Fruit fly (Drosophila melanogaster) whole organism, embryonic: Measurements from ENCODE around the gene jet.

ENCODE experiments used
- Awh ChIP-seq: fragments of 200-800 bp; sonication (Bioruptor generic); IDR thresholded peaks from 2 replicates; pipeline ENCODE4, ENCODE4 v1.3.6; 2022; ENCODE audit warnings: missing biosample characterization, missing genetic modification characterization
- Bgb ChIP-seq: fragments of 200-800 bp; sonication (Bioruptor generic); IDR thresholded peaks from 2 replicates; pipeline ENCODE4 v1.3.6; 2022; ENCODE audit warnings: missing biosample characterization, missing genetic modification characterization; ENCODE audit not compliant: partially characterized antibody
- Blimp-1 ChIP-seq: fragments of 200-800 bp; sonication (Bioruptor generic); optimal IDR thresholded peaks from 3 replicates; lab custom pipeline; 2018; ENCODE audit warnings: missing biosample characterization, missing genetic modification characterization, mild to moderate bottlenecking, moderate library complexity, missing genetic modification reagents
- CG11560 ChIP-seq: fragments of 200-800 bp; sonication (Bioruptor generic); IDR thresholded peaks from 3 replicates; pipeline ENCODE4 v1.3.6; 2022; ENCODE audit warnings: missing biosample characterization, missing genetic modification characterization
- CG12942 ChIP-seq: fragments of 200-800 bp; sonication (Bioruptor generic); optimal IDR thresholded peaks from 3 replicates; lab custom pipeline; 2016; ENCODE audit warnings: missing biosample characterization, missing genetic modification characterization
- CG13123 ChIP-seq: fragments of 200-800 bp; sonication (Bioruptor generic); optimal IDR thresholded peaks from 2 replicates; lab custom pipeline; 2016; ENCODE audit warnings: missing biosample characterization, missing genetic modification characterization
- CG13287 ChIP-seq: fragments of 200-800 bp; sonication (Bioruptor generic); IDR thresholded peaks from 2 replicates; pipeline ENCODE4 v1.3.6; 2022; ENCODE audit warnings: missing biosample characterization, missing genetic modification characterization; ENCODE audit not compliant: partially characterized antibody
- CG14014 ChIP-seq: fragments of 200-800 bp; sonication (Bioruptor generic); IDR thresholded peaks from 2 replicates; pipeline ENCODE4 v1.3.6; 2022; ENCODE audit warnings: missing biosample characterization, missing genetic modification characterization
- CG14441 ChIP-seq: fragments of 200-800 bp; sonication (Bioruptor generic); IDR thresholded peaks from 2 replicates; pipeline ENCODE4 v1.3.6; 2022; ENCODE audit warnings: missing biosample characterization, missing genetic modification characterization
- CG17359 ChIP-seq: fragments of 200-800 bp; sonication (Bioruptor generic); optimal IDR thresholded peaks from 3 replicates; lab custom pipeline; 2018; ENCODE audit warnings: missing biosample characterization, mild to moderate bottlenecking, missing genetic modification characterization, moderate library complexity
- CG17612 ChIP-seq: fragments of 200-800 bp; sonication (Bioruptor generic); IDR thresholded peaks from 2 replicates; pipeline ENCODE4 v1.3.6; 2022; ENCODE audit warnings: missing biosample characterization, missing genetic modification characterization
- CG17802 ChIP-seq: fragments of 200-800 bp; sonication (Bioruptor generic); optimal IDR thresholded peaks from 2 replicates; lab custom pipeline; 2018; ENCODE audit warnings: missing biosample characterization, mild to moderate bottlenecking, missing genetic modification characterization, moderate library complexity
- CG17912 ChIP-seq: fragments of 200-800 bp; sonication (Bioruptor generic); optimal IDR thresholded peaks from 2 replicates; lab custom pipeline; 2018; ENCODE audit warnings: missing biosample characterization, mild to moderate bottlenecking, missing genetic modification characterization
- CG18476 ChIP-seq: fragments of 200-800 bp; sonication (Bioruptor generic); optimal IDR thresholded peaks from 2 replicates; lab custom pipeline; 2016; ENCODE audit warnings: missing biosample characterization, mild to moderate bottlenecking, missing genetic modification characterization
- CG3065 ChIP-seq: fragments of 200-800 bp; sonication (Bioruptor generic); optimal IDR thresholded peaks from 2 replicates; lab custom pipeline; 2016; ENCODE audit warnings: missing biosample characterization, missing genetic modification characterization
- CG4328 ChIP-seq: fragments of 200-800 bp; sonication (Bioruptor generic); optimal IDR thresholded peaks from 3 replicates; lab custom pipeline; 2017; ENCODE audit warnings: missing biosample characterization, missing genetic modification reagents, missing genetic modification characterization
- CG4424 ChIP-seq: fragments of 200-800 bp; sonication (Bioruptor generic); optimal IDR thresholded peaks from 3 replicates; lab custom pipeline; 2016; ENCODE audit warnings: missing biosample characterization, missing genetic modification characterization
- CG6272 ChIP-seq: fragments of 200-800 bp; sonication (Bioruptor generic); IDR thresholded peaks from 2 replicates; pipeline ENCODE4 v1.3.6; 2022; ENCODE audit warnings: missing biosample characterization, missing genetic modification characterization
- CG6654 ChIP-seq: fragments of 200-800 bp; sonication (Bioruptor generic); optimal IDR thresholded peaks from 2 replicates; lab custom pipeline; 2017; ENCODE audit warnings: missing biosample characterization, mild to moderate bottlenecking, missing genetic modification characterization
- CG6689 ChIP-seq: fragments of 200-800 bp; sonication (Bioruptor generic); IDR thresholded peaks from 2 replicates; pipeline ENCODE4 v1.3.6; 2022; ENCODE audit warnings: missing biosample characterization, missing genetic modification characterization
- CG6854 ChIP-seq: fragments of 200-800 bp; sonication (Bioruptor generic); optimal IDR thresholded peaks from 3 replicates; lab custom pipeline; 2017; ENCODE audit warnings: missing biosample characterization, mild to moderate bottlenecking, missing genetic modification characterization
- CG8290 ChIP-seq, 3 experiments: fragments of 200-800 bp; sonication (Bioruptor generic); optimal IDR thresholded peaks; 2 replicates each; lab custom pipeline; 2016 to 2019; ENCODE audit warnings: missing biosample characterization in 3 of 3, missing genetic modification characterization in 3 of 3, mild to moderate bottlenecking in 2 of 3, moderate library complexity in 1 of 3
- CG8478 ChIP-seq: fragments of >200 bp; optimal IDR thresholded peaks from 2 replicates; lab custom pipeline; 2018
- CG9437 ChIP-seq: fragments of 200-800 bp; sonication (Bioruptor generic); optimal IDR thresholded peaks from 2 replicates; lab custom pipeline; 2018; ENCODE audit warnings: missing biosample characterization, mild to moderate bottlenecking, missing genetic modification characterization
- CTCF ChIP-seq: fragments of 200-800 bp; sonication (Bioruptor generic); optimal IDR thresholded peaks from 2 replicates; lab custom pipeline; 2017; ENCODE audit warnings: missing biosample characterization, mild to moderate bottlenecking, missing genetic modification characterization, moderate library complexity
- Camta ChIP-seq: fragments of 200-800 bp; sonication (Bioruptor generic); optimal IDR thresholded peaks from 2 replicates; lab custom pipeline; 2016; ENCODE audit warnings: missing biosample characterization, missing genetic modification characterization
- Dek ChIP-seq: fragments of 200-800 bp; sonication (Bioruptor generic); optimal IDR thresholded peaks from 3 replicates; lab custom pipeline; 2019; ENCODE audit warnings: missing biosample characterization, mild to moderate bottlenecking, missing genetic modification characterization, moderate library complexity
- Doc3 ChIP-seq: fragments of 200-800 bp; sonication (Bioruptor generic); IDR thresholded peaks from 3 replicates; pipeline ENCODE4 v1.3.6; 2022; ENCODE audit warnings: missing biosample characterization, missing genetic modification characterization; ENCODE audit not compliant: partially characterized antibody
- ERR ChIP-seq: fragments of 200-800 bp; sonication (Bioruptor generic); optimal IDR thresholded peaks from 2 replicates; lab custom pipeline; 2016; ENCODE audit warnings: missing biosample characterization, missing genetic modification characterization
- Fer1 ChIP-seq: fragments of 200-800 bp; sonication (Bioruptor generic); optimal IDR thresholded peaks from 2 replicates; lab custom pipeline; 2017; ENCODE audit warnings: missing biosample characterization, mild to moderate bottlenecking, missing genetic modification characterization
- Hey ChIP-seq: fragments of 200-800 bp; sonication (Bioruptor generic); optimal IDR thresholded peaks from 3 replicates; lab custom pipeline; 2018; ENCODE audit warnings: missing biosample characterization, mild to moderate bottlenecking, missing genetic modification characterization
- Hr78 ChIP-seq, 2 experiments: fragments of 200-800 bp in 1 of 2; fragments of >200 bp in 1 of 2; sonication (Bioruptor generic) in 1 of 2; optimal IDR thresholded peaks; 2 replicates each; lab custom pipeline; 2017 to 2019; ENCODE audit warnings: missing biosample characterization in 2 of 2, missing genetic modification characterization in 2 of 2, mild to moderate bottlenecking in 1 of 2, moderate library complexity in 1 of 2
- Nf-YB ChIP-seq: fragments of 200-800 bp; sonication (Bioruptor generic); optimal IDR thresholded peaks from 3 replicates; lab custom pipeline; 2019; ENCODE audit warnings: missing biosample characterization, mild to moderate bottlenecking, missing genetic modification characterization, moderate library complexity
- Usf ChIP-seq: fragments of 200-800 bp; sonication (Bioruptor generic); optimal IDR thresholded peaks from 2 replicates; lab custom pipeline; 2017; ENCODE audit warnings: missing genotype, missing biosample characterization, missing genetic modification characterization
- ab ChIP-seq: fragments of 200-800 bp; sonication (Bioruptor generic); optimal IDR thresholded peaks from 2 replicates; lab custom pipeline; 2016; ENCODE audit warnings: missing biosample characterization, missing genetic modification characterization
- amos ChIP-seq: fragments of 200-800 bp; sonication (Bioruptor generic); IDR thresholded peaks from 2 replicates; pipeline ENCODE4 v1.3.6; 2022; ENCODE audit warnings: missing biosample characterization, missing genetic modification characterization; ENCODE audit not compliant: partially characterized antibody
- dati ChIP-seq: fragments of 200-800 bp; sonication (Bioruptor generic); IDR thresholded peaks from 2 replicates; pipeline ENCODE4 v1.3.6; 2022; ENCODE audit warnings: missing biosample characterization, missing genetic modification characterization
- en ChIP-seq: fragments of 200-800 bp; sonication (Bioruptor generic); optimal IDR thresholded peaks from 2 replicates; lab custom pipeline; 2016; ENCODE audit warnings: missing biosample characterization, missing genetic modification characterization
- fu2 ChIP-seq: fragments of 200-800 bp; sonication (Bioruptor generic); optimal IDR thresholded peaks from 2 replicates; lab custom pipeline; 2016; ENCODE audit warnings: missing biosample characterization, missing genetic modification characterization
- ind ChIP-seq: fragments of 200-800 bp; sonication (Bioruptor generic); optimal IDR thresholded peaks from 3 replicates; lab custom pipeline; 2016; ENCODE audit warnings: missing biosample characterization, missing genetic modification characterization
- knrl ChIP-seq: fragments of 200-800 bp; sonication (Bioruptor generic); IDR thresholded peaks from 3 replicates; pipeline ENCODE4 v1.3.6; 2022; ENCODE audit warnings: missing biosample characterization, missing genetic modification characterization; ENCODE audit not compliant: partially characterized antibody
- mam ChIP-seq: fragments of 200-800 bp; sonication (Bioruptor generic); optimal IDR thresholded peaks from 3 replicates; lab custom pipeline; 2016; ENCODE audit warnings: missing biosample characterization, missing genetic modification characterization
- nerfin-2 ChIP-seq: fragments of 200-800 bp; sonication (Bioruptor generic); IDR thresholded peaks from 2 replicates; pipeline ENCODE4 v1.3.6; 2022; ENCODE audit warnings: missing biosample characterization, missing genetic modification characterization; ENCODE audit not compliant: partially characterized antibody
- odd ChIP-seq: fragments of 200-800 bp; sonication (Bioruptor generic); optimal IDR thresholded peaks from 2 replicates; lab custom pipeline; 2017; ENCODE audit warnings: missing biosample characterization, mild to moderate bottlenecking, missing genetic modification characterization
- p53 ChIP-seq: fragments of 200-800 bp; sonication (Bioruptor generic); optimal IDR thresholded peaks from 2 replicates; lab custom pipeline; 2016; ENCODE audit warnings: missing biosample characterization, missing genetic modification characterization
- pb ChIP-seq: fragments of 200-800 bp; sonication (Bioruptor generic); optimal IDR thresholded peaks from 3 replicates; lab custom pipeline; 2016; ENCODE audit warnings: missing biosample characterization, missing genetic modification characterization
- salm ChIP-seq: fragments of 200-800 bp; sonication (Bioruptor generic); optimal IDR thresholded peaks from 2 replicates; lab custom pipeline; 2018; ENCODE audit warnings: missing biosample characterization, mild to moderate bottlenecking, missing genetic modification characterization
- slbo ChIP-seq: fragments of 200-800 bp; sonication (Bioruptor generic); IDR thresholded peaks from 2 replicates; pipeline ENCODE4 v1.3.6; 2022; ENCODE audit warnings: missing biosample characterization, missing genetic modification characterization
- usp ChIP-seq: fragments of >200 bp; optimal IDR thresholded peaks from 2 replicates; lab custom pipeline; 2017; ENCODE audit warnings: missing biosample characterization, missing genetic modification characterization
- vvl ChIP-seq: fragments of 200-800 bp; sonication (Bioruptor generic); IDR thresholded peaks from 2 replicates; pipeline ENCODE4 v1.3.6; 2022; ENCODE audit warnings: missing biosample characterization, missing genetic modification characterization

The jet gene

dm6 chr2L:4906546-4907250, 42.9 kb downstream of the jet start, which contains the start of gene snsl (continued):
- TF ChIP-seq Usf (GFP tag; lab: Kevin White, UChicago) (no peak), usp (GFP tag; lab: Kevin White, UChicago) (no peak), ERR (GFP tag; lab: Kevin White, UChicago) (no peak), salm (peak; percentile 55), nerfin-2 (GFP tag; lab: Robert Waterston, UW) (no peak), Fer1 (GFP tag; lab: Kevin White, UChicago) (peak; percentile 59), CG17359 (peak; percentile 70), CG3065 (GFP tag; lab: Kevin White, UChicago) (no peak), CG9437 (peak; percentile 84), mam (no peak), ind (peak; percentile 0), CG17802 (no peak), Awh (GFP tag; lab: Robert Waterston, UW) (no peak), CG17612 (no peak), CG11560 (tag; lab: Robert Waterston, UW) (no peak), fu2 (GFP tag; lab: Kevin White, UChicago) (no peak), CG4424 (GFP tag; lab: Kevin White, UChicago) (peak; percentile 63), CG6689 (GFP tag; lab: Robert Waterston, UW) (peak; percentile 53), Dek (peak; percentile 52), CG8290 (GFP tag; optimal IDR thresholded peaks at IDR 0.05; lab: Kevin White, UChicago) (no peak), CG8290 (tag; optimal IDR thresholded peaks at IDR 0.05; lab: Kevin White, UChicago) (peak in 1 of 2 experiments; percentile 42), CG6854 (peak; percentile 10), CG12942 (GFP tag; lab: Kevin White, UChicago) (no peak), Bgb (GFP tag; lab: Robert Waterston, UW) (no peak), CG18476 (peak; percentile 2), dati (GFP tag; lab: Robert Waterston, UW) (no peak), CG13287 (no peak), amos (GFP tag; lab: Robert Waterston, UW) (no peak), odd (GFP tag; lab: Kevin White, UChicago) (peak; percentile 66), knrl (GFP tag; lab: Robert Waterston, UW) (no peak), ab (no peak), vvl (GFP tag; lab: Robert Waterston, UW) (peak; percentile 38; the same call in 1 of the 2 replicates), Hey (tag; lab: Kevin White, UChicago) (no peak), Hr78 (GFP tag; optimal IDR thresholded peaks at IDR 0.05; lab: Kevin White, UChicago) (peak in 1 of 2 experiments; percentile 58), CTCF (GFP tag; lab: Kevin White, UChicago) (no peak), slbo (GFP tag; lab: Robert Waterston, UW) (peak; percentile 29; the same call in 1 of the 2 replicates), Blimp-1 (GFP tag; lab: Kevin White, UChicago) (peak; percentile 64), CG8478 (lab: Kevin White, UChicago) (no peak), en (GFP tag; lab: Kevin White, UChicago) (no peak), CG14441 (GFP tag; lab: Robert Waterston, UW) (0 out of 2 replicates have a peak, but pooled peaks have one; percentile 25), CG13123 (GFP tag; lab: Kevin White, UChicago) (no peak), CG4328 (GFP tag; lab: Kevin White, UChicago) (peak; percentile 39), pb (GFP tag; lab: Kevin White, UChicago) (no peak), p53 (no peak), CG14014 (GFP tag; lab: Robert Waterston, UW) (no peak), Doc3 (GFP tag; lab: Robert Waterston, UW) (no peak), Camta (GFP tag; lab: Kevin White, UChicago) (no peak), CG17912 (GFP tag; lab: Kevin White, UChicago) (no peak), Nf-YB (peak; percentile 56), CG6272 (no peak), CG6654 (GFP tag; lab: Kevin White, UChicago) (no peak)
